Worm (Caenorhabditis elegans): ENCODE results near the gene Y94H6A.7.
"Not testable (repeated sequence)": the region's sequence is repeated elsewhere in the genome, so short reads cannot be mapped to it uniquely, and the experiment has no call there.

Y94H6A.7 gene

DNA sequence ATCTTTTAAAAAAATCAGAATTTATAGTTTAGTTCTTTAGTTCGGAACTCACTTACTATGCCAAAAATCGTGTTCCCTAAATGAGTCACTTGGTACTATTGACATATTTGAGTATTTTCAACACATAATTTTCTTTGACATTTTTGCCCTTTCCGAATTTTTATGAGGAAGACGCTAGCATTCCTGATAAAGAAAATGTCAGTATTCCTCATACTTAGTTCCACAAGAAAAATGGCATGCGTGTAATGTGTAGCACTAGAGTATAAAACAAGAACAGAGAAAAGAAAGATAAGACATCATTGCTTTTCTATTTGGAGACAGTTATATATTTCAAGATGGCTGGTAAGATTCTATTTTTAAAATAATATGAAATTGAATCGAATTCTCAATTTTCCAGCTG, 13.6 kb upstream of the Y94H6A.7 start, which contains the start of gene Y94H6A.2:
Y94H6A.2 (plus strand) TSS at position 336 of the 400 bp plus-strand sequence.
- no peak for TF ChIP-seq unc-62 (GFP tag; optimal IDR thresholded peaks at IDR 0.05)

DNA sequence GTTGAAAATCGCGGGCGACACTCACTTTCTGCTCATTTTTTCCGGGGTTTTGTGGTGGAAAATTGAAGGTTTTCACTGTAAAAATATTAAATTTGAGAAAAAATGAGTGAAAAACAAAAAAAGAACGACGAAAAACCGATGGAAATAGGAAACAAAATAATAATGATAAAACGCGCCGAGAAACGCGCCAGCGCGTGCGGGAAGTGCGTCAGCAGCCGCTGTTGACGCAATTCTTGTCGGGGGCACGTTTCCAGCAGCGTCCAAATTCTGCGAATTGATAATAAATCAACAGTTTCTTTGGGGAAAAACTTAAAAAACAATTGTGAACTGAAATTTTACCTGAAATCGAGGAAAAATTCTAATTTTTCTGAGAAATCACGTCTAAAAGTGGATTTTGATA, 9.4 kb upstream of the Y94H6A.7 start, which contains the start of gene ubxn-2:
ubxn-2 (minus strand) TSS at position 36 of the 400 bp plus-strand sequence.
- TF ChIP-seq unc-62 (GFP tag; optimal IDR thresholded peaks at IDR 0.05) = no peak

DNA sequence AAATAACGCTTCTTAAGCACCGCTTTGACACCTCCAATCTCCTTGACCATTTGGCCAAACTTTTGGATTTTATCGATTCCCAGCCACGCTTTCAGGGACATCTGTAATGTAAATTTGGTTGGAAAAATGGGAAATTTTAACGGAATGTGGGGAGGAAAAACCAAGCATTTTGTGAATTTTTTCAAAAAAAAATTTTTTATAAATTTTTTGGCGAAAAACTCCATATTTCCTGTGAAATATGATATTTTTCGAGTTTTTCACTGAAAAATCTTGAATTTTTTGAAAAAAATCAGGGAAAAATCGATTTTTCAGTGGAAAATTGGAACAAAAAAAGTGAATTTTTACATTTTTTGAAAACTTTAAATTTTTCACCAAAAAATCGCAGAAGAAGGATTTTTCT, 3.4 kb upstream of the Y94H6A.7 start, which contains the start of gene ndua-12:
ndua-12 (minus strand) TSS at position 101 of the 400 bp plus-strand sequence.
- TF ChIP-seq unc-62 (GFP tag; optimal IDR thresholded peaks at IDR 0.05) = not testable (repeated sequence)

DNA sequence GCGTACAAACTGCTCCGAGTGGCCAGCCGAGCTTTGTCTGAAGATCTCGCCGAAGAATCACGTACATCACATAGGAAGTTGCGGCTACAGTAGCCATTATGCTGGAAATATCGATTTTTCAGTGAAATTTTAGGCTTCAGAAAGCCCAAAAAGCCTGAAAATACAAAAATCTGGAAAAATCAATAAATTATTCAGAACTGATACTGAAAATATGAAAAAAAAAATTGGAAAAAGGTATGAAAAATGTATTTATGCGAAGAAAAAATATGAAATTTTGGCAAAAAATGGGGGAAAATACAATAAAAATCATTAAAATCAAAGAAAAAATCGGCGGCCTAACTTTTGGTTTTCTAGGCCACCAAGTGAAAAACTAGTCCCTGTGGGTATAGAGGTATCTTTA, 3.4 kb downstream of the Y94H6A.7 start, which contains the start of gene Y94H6A.12:
Y94H6A.12 (minus strand) TSS at position 101 of the 400 bp plus-strand sequence.
- no peak for TF ChIP-seq unc-62 (GFP tag; optimal IDR thresholded peaks at IDR 0.05)

DNA sequence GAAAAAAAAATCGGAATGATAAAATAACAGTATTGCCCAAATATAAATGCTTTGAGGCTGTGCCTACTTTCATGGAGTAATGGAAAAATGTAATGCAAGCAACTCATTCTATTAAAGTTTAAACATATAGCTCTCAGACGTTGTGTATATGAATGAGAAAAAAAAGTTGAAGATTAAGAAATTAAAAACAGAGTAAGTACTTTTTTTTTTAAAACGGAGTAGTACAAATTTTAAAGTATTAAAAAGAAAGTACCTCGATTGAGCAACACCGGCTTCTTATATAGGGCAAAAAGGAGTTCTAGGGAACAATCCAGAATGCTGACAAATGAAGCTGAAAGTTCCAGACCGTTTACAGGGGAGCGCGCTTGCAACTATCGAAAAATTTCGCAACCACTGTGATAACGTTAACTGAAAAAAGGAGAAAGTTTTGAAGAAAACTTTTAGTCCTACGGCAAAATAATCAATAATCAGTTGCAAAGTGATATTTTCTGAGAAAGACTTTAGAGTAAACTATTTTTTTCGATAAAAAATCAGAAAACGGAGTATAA, 5.2 kb downstream of the Y94H6A.7 start:
- no peak for TF ChIP-seq unc-62 (GFP tag; optimal IDR thresholded peaks at IDR 0.05)

DNA sequence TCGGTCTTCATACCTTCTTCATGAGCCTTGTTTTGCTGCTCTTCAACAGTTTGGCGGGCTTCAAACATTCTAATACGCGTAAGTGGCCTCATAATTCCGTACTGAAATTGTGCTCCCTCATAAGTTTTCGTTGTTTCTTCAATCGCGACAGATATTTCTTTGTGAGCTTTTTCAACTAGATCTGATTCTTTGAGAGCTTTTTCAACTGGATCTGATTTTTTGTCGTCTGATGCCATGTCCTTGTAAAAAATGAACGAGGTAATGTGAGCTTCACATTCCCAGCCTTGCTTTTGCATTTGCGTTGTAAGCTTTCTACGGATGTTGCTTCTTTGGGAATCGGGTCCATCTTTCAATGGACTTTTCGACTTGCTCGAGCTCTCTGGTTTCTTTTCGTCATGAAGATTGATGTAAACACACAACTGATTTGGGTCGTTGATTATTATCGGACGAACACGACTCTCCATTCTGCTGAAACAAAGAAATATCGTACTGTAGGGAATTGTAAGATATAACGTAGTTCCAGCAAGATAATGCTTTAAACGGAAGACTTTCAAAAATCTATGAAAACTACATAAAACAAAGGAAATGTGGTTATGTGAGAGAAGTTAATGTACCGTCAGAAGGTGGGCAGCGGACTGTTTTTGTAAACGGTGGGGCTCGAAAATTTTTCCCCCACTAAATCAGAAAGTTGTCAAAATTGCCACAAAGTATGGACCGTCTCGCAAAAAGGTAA, 6.0 kb downstream of the Y94H6A.7 start, which contains the start of gene Y94H6A.10:
Y94H6A.10 (minus strand) TSS at position 464 of the 733 bp plus-strand sequence.
- no peak for TF ChIP-seq unc-62 (GFP tag; optimal IDR thresholded peaks at IDR 0.05)

DNA sequence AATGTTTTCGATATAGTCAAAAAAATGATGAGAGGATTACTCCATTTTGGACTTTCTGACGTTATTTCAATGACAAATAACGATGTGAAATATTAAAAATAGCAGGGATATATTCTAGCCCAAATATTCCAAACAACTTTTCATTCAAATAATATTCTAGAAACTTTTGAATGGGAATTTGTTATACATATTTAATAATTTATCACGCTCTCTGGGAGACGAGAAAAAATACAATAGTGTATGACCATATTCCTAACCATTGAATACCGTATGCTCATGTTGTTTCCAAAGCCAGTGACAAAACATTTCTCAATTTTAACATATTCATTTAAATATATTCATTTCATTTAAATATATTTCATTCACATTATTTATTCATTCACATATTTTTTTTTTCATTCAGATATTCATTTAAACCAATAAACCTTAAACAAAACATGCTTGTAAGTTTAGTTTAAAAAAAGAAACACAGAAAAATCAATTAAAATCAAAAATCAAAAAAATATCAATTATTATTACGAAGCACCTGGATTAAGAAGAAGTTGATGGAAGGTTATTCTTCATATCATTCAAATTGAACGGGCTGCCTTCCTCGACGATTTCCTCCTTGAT, 6.7 kb downstream of the Y94H6A.7 start:
- no peak for TF ChIP-seq unc-62 (GFP tag; optimal IDR thresholded peaks at IDR 0.05)

DNA sequence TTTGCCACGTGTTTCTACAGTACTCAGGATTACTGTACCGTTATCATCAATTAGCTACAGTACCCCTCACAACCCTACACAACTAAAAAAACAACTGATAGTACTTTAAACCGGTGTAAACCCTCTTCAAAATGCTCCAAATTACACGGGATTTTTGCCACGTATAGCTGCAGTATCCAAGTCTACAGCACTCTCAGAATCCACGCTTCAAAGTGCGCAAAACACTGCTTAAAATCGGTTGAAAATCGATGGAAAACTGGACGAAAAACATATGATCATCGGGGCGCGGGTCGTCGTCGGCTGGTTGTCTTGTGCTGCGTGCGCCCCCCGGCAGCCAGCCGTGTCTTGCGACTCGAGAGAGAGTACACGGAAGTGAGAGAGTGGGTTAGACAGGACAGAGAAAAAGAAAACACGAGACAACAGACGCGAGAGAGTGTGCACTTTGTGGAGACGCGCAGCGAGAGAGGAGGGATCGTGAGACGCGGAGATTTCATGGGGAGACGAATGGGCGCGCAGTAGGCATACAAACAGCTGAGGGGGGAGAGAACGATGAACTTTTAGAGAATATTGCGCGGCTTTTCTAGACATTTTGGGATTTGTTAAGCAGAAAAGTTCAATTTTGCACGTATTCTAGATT, 7.9 kb downstream of the Y94H6A.7 start:
- TF ChIP-seq unc-62 (GFP tag; optimal IDR thresholded peaks at IDR 0.05) = no peak

DNA sequence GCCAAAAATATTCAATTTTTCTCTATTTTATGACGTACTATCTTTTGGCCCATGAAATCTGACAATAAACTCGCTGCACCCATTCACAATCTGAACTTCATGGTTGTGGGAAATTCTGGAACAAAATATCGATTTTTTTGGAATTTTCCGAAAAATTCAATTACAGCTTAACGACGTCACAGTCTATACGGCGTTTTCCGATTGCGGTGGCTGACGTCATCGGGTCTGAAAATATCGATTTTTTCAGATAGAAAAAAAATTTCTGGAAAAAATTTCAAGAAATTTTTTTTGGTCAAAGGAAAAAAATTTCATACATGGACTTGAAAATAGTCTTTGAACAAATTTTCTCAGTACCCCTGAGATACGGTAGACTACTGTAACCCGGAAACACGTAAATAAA, 9.4 kb downstream of the Y94H6A.7 start, which contains the start of gene ubc-8:
ubc-8 (minus strand) TSS at position 227 of the 400 bp plus-strand sequence.
- TF ChIP-seq unc-62 (GFP tag; optimal IDR thresholded peaks at IDR 0.05) = no peak

DNA sequence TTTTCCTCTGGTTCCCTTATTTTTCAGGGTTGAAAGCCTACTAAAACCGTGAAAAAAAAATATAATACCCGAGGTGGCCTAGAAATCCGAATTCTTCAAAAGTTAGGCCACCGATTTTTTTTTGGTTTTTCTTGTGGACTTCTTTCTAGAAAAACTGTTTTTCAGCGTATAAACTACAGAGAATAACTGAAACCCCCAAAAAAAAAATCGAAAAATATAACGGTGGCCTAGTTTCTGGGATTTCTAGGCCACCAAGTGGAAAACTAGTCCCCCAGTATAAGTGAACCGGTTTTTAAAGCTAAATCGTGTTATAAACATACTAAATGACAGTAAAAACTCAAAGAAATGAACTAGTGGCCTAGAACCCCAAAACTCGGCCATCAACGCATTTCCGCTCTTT, 10.7 kb downstream of the Y94H6A.7 start:
- no peak for TF ChIP-seq unc-62 (GFP tag; optimal IDR thresholded peaks at IDR 0.05)

DNA sequence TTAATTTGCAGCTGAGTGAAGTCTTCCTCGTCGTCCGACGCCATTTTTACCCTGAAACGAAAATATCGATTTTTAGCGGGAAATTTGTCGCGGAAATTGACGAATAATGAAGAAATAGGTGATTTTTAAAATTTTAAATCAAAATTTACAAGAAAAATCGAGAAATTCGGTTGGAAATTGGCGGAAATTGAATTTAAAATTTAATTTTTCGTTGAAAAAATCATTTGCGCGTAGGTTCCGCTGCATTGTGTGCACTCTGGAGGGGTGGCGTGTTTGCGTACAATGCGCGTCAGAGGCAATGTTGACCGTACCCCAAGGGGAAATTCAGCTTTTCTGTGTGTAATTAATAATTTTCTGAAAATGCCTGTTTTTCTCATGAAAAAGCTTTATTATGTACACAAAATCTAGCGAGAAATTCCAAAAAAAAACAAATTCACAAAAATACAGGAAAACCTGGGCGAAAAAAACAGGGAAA, 12.4 kb downstream of the Y94H6A.7 start, which contains the start of gene Y94H6A.5:
Y94H6A.5 (minus strand) TSS at position 51 of the 475 bp plus-strand sequence.
- no peak for TF ChIP-seq unc-62 (GFP tag; optimal IDR thresholded peaks at IDR 0.05)

DNA sequence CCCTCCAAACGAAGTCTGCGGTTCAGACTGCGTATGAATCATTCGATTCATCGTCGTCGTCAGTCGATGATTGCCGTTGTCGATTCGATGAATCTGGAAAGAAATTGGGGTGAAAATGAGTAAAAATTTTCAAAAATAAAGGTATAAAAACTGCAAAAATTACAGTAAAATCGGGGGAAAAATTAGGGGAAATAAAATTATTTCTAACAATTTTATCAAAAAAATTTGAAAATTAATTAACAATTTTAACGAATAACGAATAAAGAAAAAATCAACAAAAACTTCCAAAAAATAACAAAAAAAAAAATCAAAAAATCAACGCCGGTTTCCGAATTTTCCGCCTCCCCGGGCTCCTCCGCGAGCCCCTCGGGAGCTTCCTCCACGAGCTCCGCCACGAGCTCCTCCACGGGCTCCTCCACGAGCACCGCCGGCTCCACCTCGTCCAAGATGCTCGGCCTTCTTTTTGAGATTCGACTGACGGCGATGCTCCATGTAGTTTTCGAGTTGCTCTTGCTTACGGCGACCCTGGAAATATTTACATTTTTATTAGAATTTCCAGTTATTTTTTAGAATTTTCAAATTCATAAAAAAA, 27.6 kb downstream of the Y94H6A.7 start, which contains the start of gene egrh-3:
egrh-3 (minus strand) TSS at position 51 of the 592 bp plus-strand sequence.
- no peak for TF ChIP-seq unc-62 (GFP tag; optimal IDR thresholded peaks at IDR 0.05)

DNA sequence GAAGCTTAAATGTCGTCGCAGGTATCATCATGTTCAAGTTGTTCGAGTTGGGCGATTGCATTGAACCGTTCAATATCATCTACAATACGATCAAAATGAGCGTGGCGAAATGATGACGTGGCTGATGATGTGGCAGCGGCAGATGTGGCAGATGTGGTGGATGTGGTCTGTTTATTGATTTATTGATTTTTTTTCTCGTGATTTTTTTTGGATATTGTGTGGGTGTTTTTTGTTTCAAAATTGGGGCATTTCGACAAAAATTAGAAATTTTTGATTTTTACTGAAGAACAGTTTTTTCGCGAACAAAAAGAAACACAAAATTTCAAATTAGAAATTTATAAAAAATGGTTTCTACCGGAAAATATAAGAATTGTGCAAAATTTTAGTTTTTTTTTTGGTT, 36.1 kb downstream of the Y94H6A.7 start:
- TF ChIP-seq unc-62 (GFP tag; optimal IDR thresholded peaks at IDR 0.05) = no peak

DNA sequence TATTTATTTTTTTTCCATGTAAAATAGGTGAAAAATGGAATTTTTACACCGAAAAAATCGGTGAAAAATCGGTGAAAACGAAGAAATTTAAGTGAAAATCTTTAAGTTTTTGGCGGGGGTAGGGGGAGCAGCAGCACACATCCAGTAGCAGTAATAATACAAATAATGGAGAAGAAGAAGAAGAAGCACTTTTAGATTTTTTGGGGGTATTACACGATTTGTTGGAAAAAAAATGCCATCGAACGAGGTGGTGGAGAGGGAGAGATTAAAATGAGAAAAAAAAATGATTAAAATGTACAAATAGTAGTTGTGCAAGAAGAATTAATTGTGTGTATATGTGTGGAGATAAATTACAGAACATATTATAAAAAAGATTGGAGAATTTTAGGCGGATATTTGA, 38.2 kb downstream of the Y94H6A.7 start:
- TF ChIP-seq unc-62 (GFP tag; optimal IDR thresholded peaks at IDR 0.05) = no peak

DNA sequence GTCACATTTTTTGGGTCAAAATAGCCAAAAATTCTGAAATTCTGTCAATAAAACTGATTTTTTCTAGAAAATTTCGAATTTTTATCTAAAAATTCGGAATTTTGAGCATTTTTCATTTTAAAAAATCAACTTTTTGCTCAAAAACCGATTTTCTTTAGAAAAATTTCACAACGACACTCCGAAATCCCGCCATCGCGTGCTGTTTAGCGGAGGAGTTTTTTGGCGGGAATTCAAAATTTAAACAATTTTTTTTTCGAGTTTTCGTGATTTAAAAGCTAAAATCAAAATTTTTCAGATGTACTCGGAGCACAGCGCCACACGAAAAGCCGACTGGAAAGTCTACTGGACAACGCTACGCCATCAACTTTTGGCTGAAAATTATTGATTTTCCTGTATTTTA, 38.7 kb downstream of the Y94H6A.7 start:
- no peak for TF ChIP-seq unc-62 (GFP tag; optimal IDR thresholded peaks at IDR 0.05)
